Worm (Caenorhabditis elegans) whole organism, early embryonic: Measurements from ENCODE around the gene F10E9.12.
"Not testable (repeated sequence)": the region's sequence is repeated elsewhere in the genome, so short reads cannot be mapped to it uniquely, and the experiment has no call there.

ENCODE experiments used
- B0310.2 ChIP-seq: sonication (generic microtip); optimal IDR thresholded peaks from 2 replicates; lab custom pipeline; 2016; ENCODE audit warnings: mild to moderate bottlenecking, missing genetic modification characterization, missing compliant biosample characterization
- F13C5.2 ChIP-seq: sonication (generic microtip); optimal IDR thresholded peaks from 2 replicates; lab custom pipeline; 2017; ENCODE audit warnings: mild to moderate bottlenecking, missing genetic modification characterization, inconsistent platforms, missing compliant biosample characterization
- aly-1 ChIP-seq: sonication (generic microtip); optimal IDR thresholded peaks from 2 replicates; lab custom pipeline; 2016; ENCODE audit warnings: missing genetic modification characterization, missing compliant biosample characterization
- ama-1 ChIP-seq: fragments of 150-350 bp; optimal IDR thresholded peaks from 2 replicates; lab custom pipeline; 2014
- ceh-13 ChIP-seq: fragments of 200-800 bp; sonication (Bioruptor generic); optimal IDR thresholded peaks from 2 replicates; lab custom pipeline; 2018; ENCODE audit warnings: mild to moderate bottlenecking, missing genetic modification characterization, missing compliant biosample characterization
- ceh-36 ChIP-seq: sonication (generic microtip); optimal IDR thresholded peaks from 2 replicates; lab custom pipeline; 2016; ENCODE audit warnings: missing genetic modification characterization, inconsistent platforms, missing compliant biosample characterization
- ets-7 ChIP-seq: sonication (generic microtip); optimal IDR thresholded peaks from 2 replicates; lab custom pipeline; 2016; ENCODE audit warnings: missing genotype, missing genetic modification characterization, missing compliant biosample characterization
- flt-1 ChIP-seq: fragments of 200-800 bp; sonication (Bioruptor generic); IDR thresholded peaks from 2 replicates; pipeline ENCODE4 v1.3.6; 2022; ENCODE audit warnings: missing genetic modification characterization, missing compliant biosample characterization
- hmbx-1 ChIP-seq: sonication (generic microtip); optimal IDR thresholded peaks from 2 replicates; lab custom pipeline; 2016; ENCODE audit warnings: mild to moderate bottlenecking, missing genetic modification characterization, missing compliant biosample characterization
- hmg-4 ChIP-seq: fragments of 200-800 bp; sonication (Bioruptor generic); optimal IDR thresholded peaks from 2 replicates; lab custom pipeline; 2018; ENCODE audit warnings: mild to moderate bottlenecking, missing genetic modification characterization, missing compliant biosample characterization
- hnd-1 ChIP-seq: sonication (generic microtip); optimal IDR thresholded peaks from 2 replicates; lab custom pipeline; 2016; ENCODE audit warnings: missing genetic modification characterization, missing compliant biosample characterization
- pes-1 ChIP-seq: fragments of 200-800 bp; sonication (Bioruptor generic); IDR thresholded peaks from 2 replicates; pipeline ENCODE4 v1.3.6; 2022; ENCODE audit warnings: missing genetic modification reagents, missing genetic modification characterization, missing compliant biosample characterization
- scrt-1 ChIP-seq: fragments of 200-800 bp; sonication (Bioruptor generic); IDR thresholded peaks from 2 replicates; pipeline ENCODE4 v1.3.6; 2022; ENCODE audit warnings: missing genetic modification characterization, missing compliant biosample characterization
- sea-1 ChIP-seq: fragments of 200-800 bp; sonication (Bioruptor generic); conservative IDR thresholded peaks from 2 replicates; pipeline ENCODE4 v1.3.6; 2022; ENCODE audit warnings: missing genetic modification characterization, missing compliant biosample characterization
- tbx-11 ChIP-seq: fragments of 200-800 bp; sonication (Bioruptor generic); IDR thresholded peaks from 2 replicates; pipeline ENCODE4 v1.3.6; 2022; ENCODE audit warnings: missing genetic modification characterization, missing compliant biosample characterization
- tbx-37 ChIP-seq: fragments of 200-800 bp; sonication (Bioruptor generic); conservative IDR thresholded peaks from 2 replicates; pipeline ENCODE4 v1.3.6; 2022; ENCODE audit warnings: missing genetic modification reagents, missing genetic modification characterization, missing compliant biosample characterization
- tra-4 ChIP-seq: sonication (generic microtip); optimal IDR thresholded peaks from 2 replicates; lab custom pipeline; 2017; ENCODE audit warnings: missing genetic modification characterization, missing compliant biosample characterization

F10E9.12 gene

DNA sequence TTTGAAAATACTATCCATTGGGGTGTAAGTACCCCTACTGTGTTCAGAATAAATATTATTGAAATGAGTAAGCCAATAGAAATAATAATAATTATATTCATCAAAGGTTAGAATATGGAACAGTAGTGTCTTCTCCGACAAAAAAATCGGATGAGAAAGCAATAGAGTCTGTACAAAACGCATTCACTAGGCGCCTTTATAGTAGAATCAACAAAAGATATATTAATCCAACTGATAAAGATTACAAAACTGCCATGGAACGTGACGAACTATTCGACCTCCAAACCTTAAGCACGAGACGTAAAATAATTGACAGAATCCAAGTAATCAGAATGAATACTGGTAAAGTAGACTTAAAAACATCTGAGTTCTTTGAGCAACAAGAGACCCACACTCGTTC lies 23.5 kb downstream of the F10E9.12 start, which contains the start of gene clc-29:
clc-29 (minus strand) TSS at position 101 of the 400 bp plus-strand sequence.
- TF ChIP-seq sea-1; pes-1 (GFP tag; lab: Robert Waterston, UW); ceh-13: not testable (repeated sequence)

DNA sequence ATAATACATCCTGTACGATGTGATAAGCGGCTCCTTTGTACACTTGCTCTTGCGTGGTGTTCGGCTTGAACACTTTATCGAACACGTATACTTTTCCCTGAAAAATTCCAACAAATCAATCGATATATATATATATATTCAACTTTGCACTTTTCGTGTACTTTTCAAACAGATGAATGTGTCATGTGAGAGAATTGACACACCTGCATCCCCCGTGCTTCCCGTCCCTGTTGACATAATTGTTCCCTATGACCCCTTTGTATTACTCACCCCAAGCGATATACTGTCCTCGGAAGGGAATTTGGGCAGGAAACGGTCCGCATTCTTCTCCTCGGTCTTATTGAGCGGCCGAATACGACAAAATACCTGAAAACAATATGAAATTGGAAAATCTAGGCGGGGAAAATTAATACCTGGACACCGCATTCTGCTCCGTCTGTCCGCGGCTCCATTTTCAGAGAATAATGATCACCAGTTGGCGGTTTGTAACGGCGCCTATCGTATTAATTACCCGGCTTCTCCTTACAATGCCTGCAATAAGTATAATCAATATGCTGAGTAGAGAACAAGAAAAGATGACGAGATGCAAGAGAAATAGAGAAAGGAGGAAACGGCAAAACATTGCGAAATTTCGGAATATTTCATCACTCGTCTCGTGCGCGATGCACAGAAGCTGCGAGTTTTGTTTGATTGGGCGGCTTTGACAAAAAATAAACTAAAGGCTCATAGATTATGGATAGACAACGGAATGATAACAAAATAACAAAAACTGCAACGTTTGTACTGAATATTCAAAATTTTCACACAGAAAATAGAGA lies 30.5 kb downstream of the F10E9.12 start, which contains the start of gene unc-116:
unc-116 (minus strand) TSS at position 531 of the 818 bp plus-strand sequence.
- no peak for TF ChIP-seq ceh-13
- TF ChIP-seq hmg-4 (GFP tag; lab: Kevin White, UChicago) = peak; percentile 63
- TF ChIP-seq tbx-11 = no peak
- no peak for TF ChIP-seq B0310.2 (tag; lab: Kevin White, UChicago)

- TF ChIP-seq tra-4 (no peak), hmg-4 (GFP tag; lab: Kevin White, UChicago) (no peak), aly-1 (no peak), tbx-11 (no peak), ceh-36 (tag; lab: Kevin White, UChicago) (no peak), flt-1 (GFP tag; lab: Robert Waterston, UW) (no peak), scrt-1 (GFP tag; lab: Robert Waterston, UW) (no peak), hnd-1 (tag; lab: Kevin White, UChicago) (no peak), tbx-37 (no peak), ets-7 (no peak), pes-1 (GFP tag; lab: Robert Waterston, UW) (no peak), B0310.2 (tag; lab: Kevin White, UChicago) (no peak), hmbx-1 (no peak), F13C5.2 (tag; lab: Kevin White, UChicago) (no peak), ama-1 (lab: Kevin White, UChicago) (no peak), ceh-13 (no peak)
These were observed 31.1 kb downstream of the F10E9.12 start for ce11 chrIII:8355462-8355815.

ce11 chrIII:8356407-8356881 lies 32.1 kb downstream of the F10E9.12 start:
- TF ChIP-seq pes-1 (GFP tag; lab: Robert Waterston, UW) (no peak), scrt-1 (GFP tag; lab: Robert Waterston, UW) (no peak), ama-1 (lab: Kevin White, UChicago) (no peak), F13C5.2 (tag; lab: Kevin White, UChicago) (peak; percentile 49), ceh-13 (no peak), tbx-37 (no peak), B0310.2 (tag; lab: Kevin White, UChicago) (no peak), aly-1 (peak; percentile 72), hmg-4 (GFP tag; lab: Kevin White, UChicago) (peak; percentile 78), tbx-11 (no peak), flt-1 (GFP tag; lab: Robert Waterston, UW) (no peak), hnd-1 (tag; lab: Kevin White, UChicago) (no peak)

ce11 chrIII:8358213-8358672 lies 33.9 kb downstream of the F10E9.12 start, which contains the start of the genes R05D3.8 and rfp-1:
Gene R05D3.8 (minus strand): TSS chrIII:8358327.
Gene rfp-1 (plus strand): TSS chrIII:8358622.
- no peak for TF ChIP-seq hmg-4 (GFP tag; lab: Kevin White, UChicago)
- no peak for TF ChIP-seq sea-1
- no peak for TF ChIP-seq hmbx-1
- TF ChIP-seq hnd-1 (tag; lab: Kevin White, UChicago) = no peak

DNA sequence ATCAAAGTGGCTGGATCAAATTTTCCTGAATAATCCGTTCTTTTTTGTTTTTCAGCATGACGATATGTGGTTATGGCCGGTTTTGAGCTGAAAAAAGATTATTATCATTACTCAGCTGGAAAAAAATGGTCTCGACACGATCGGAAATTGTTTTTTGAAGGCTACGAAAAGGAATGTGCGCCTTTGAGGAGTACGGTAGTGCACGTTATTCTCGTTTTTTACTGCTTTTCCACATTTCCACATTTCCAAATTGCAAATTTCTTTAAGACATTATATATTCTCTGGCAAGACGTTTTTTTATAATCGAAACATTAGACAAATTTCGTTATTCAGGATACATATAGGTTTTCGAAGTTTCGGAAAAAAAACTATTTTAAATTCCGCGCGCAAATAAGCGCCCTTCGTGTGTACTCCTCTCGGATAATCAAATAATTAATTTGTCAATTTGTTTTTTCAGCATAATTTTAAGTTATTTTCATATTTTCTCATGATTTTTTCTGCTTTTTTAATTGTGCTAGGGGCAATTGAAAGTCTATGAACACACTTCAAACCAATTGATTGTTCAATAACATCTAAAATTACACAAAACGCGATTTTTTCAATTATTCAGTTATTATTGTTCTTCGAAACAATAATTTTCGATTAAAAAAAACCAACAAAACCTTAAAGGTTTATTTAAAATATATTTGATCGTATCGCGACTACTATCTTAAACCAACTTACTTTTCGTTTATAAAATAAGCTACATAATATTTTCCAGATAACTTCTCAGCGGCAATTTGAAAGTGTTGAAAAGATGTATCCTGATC lies 39.1 kb downstream of the F10E9.12 start, which contains the start of gene R05D3.3:
R05D3.3 (plus strand) TSS at position 759 of the 809 bp plus-strand sequence.
- no peak for TF ChIP-seq pes-1 (GFP tag; lab: Robert Waterston, UW)

DNA sequence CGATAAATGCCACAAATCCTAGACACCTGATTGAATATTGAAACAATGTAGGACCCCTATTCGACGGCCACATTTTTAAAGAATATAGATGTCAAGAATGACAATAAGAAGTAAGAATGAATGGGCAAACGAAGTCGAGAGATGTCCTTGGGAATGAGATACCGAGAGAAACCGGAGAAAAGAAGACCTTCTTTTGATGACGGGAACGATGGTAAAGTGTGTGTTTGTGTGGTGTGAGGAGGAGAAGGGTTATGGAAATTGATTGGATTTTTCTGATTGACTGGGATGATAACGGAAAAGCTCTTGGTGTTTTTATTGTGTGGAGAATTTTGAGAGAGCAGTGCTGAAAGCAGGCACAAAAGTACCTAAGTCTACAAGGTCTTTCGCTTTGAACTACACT lies 44.3 kb downstream of the F10E9.12 start, which contains the start of gene R05D3.9:
R05D3.9 (minus strand) TSS at position 101 of the 400 bp plus-strand sequence.
- TF ChIP-seq tbx-11 (no peak), ama-1 (lab: Kevin White, UChicago) (no peak), ets-7 (no peak), ceh-36 (tag; lab: Kevin White, UChicago) (no peak), F13C5.2 (tag; lab: Kevin White, UChicago) (no peak), pes-1 (GFP tag; lab: Robert Waterston, UW) (no peak), tra-4 (no peak), ceh-13 (no peak), hmbx-1 (no peak), aly-1 (no peak), flt-1 (GFP tag; lab: Robert Waterston, UW) (no peak), B0310.2 (tag; lab: Kevin White, UChicago) (no peak)

ce11 chrIII:8369172-8369571 lies 44.8 kb downstream of the F10E9.12 start:
- TF ChIP-seq flt-1 (GFP tag; lab: Robert Waterston, UW) (no peak), ama-1 (lab: Kevin White, UChicago) (no peak), aly-1 (no peak), F13C5.2 (tag; lab: Kevin White, UChicago) (no peak), tbx-37 (no peak), pes-1 (GFP tag; lab: Robert Waterston, UW) (no peak), ets-7 (no peak), hmbx-1 (no peak), ceh-36 (tag; lab: Kevin White, UChicago) (no peak), sea-1 (no peak), tbx-11 (no peak), B0310.2 (tag; lab: Kevin White, UChicago) (no peak), ceh-13 (no peak), tra-4 (no peak), scrt-1 (GFP tag; lab: Robert Waterston, UW) (no peak), hnd-1 (tag; lab: Kevin White, UChicago) (no peak), hmg-4 (GFP tag; lab: Kevin White, UChicago) (no peak)
